Fruit fly (Drosophila melanogaster) ovary, adult (tissue): ENCODE results near the gene SLIRP1.
A peak's percentile ranks its signal among the peaks of the same experiment; 100 is the strongest.

Experiments used
- CG17801 ChIP-seq: fragments of 200-800 bp; optimal IDR thresholded peaks from 2 replicates; lab custom pipeline; 2019; ENCODE audit warnings: missing biosample characterization, mild to moderate bottlenecking, missing genetic modification characterization, moderate library complexity; ENCODE audit not compliant: partially characterized antibody

Gene SLIRP1

dm6 chrX:21319202-21319772 lies at the start of gene SLIRP1, which contains the start of gene anox:
Gene SLIRP1, minus strand, starts transcription at chrX:21319296.
Gene anox, minus strand, starts transcription at chrX:21319296.
- peak; percentile 82 for TF ChIP-seq CG17801 (GFP tag; lab: Kevin White, UChicago)

dm6 chrX:21368410-21368918 lies 49.4 kb upstream of the SLIRP1 start:
- no peak for TF ChIP-seq CG17801 (GFP tag; lab: Kevin White, UChicago)

- peak; percentile 99 for TF ChIP-seq CG17801 (GFP tag; lab: Kevin White, UChicago)
These were observed 48.4 kb upstream of the SLIRP1 start for dm6 chrX:21367363-21368072.

dm6 chrX:21366311-21366990 lies 47.4 kb upstream of the SLIRP1 start:
- TF ChIP-seq CG17801 (GFP tag; lab: Kevin White, UChicago): peak; percentile 94

- TF ChIP-seq CG17801 (GFP tag; lab: Kevin White, UChicago): no peak
These were observed 46.3 kb upstream of the SLIRP1 start for dm6 chrX:21365421-21365820.

dm6 chrX:21362878-21363277 lies 43.8 kb upstream of the SLIRP1 start, which contains the start of the genes bbx and waw:
Gene bbx, plus strand, starts transcription at chrX:21363028.
Gene waw, plus strand, starts transcription at chrX:21363028.
- no peak for TF ChIP-seq CG17801 (GFP tag; lab: Kevin White, UChicago)

- TF ChIP-seq CG17801 (GFP tag; lab: Kevin White, UChicago): no peak
These were observed 38.9 kb upstream of the SLIRP1 start, which contains the start of gene Septin1 for dm6 chrX:21357810-21358671. Gene Septin1, plus strand, starts transcription at chrX:21358286.

dm6 chrX:21353541-21353940 lies 34.4 kb upstream of the SLIRP1 start:
- no peak for TF ChIP-seq CG17801 (GFP tag; lab: Kevin White, UChicago)

- TF ChIP-seq CG17801 (GFP tag; lab: Kevin White, UChicago): no peak
These were observed 32.2 kb upstream of the SLIRP1 start for dm6 chrX:21351210-21351824.

dm6 chrX:21349800-21350309 lies 30.8 kb upstream of the SLIRP1 start, which contains the start of the genes peng and sol:
Gene peng, minus strand, starts transcription at chrX:21349843.
Gene sol, plus strand, starts transcription at chrX:21350280.
- TF ChIP-seq CG17801 (GFP tag; lab: Kevin White, UChicago): peak; percentile 56

- TF ChIP-seq CG17801 (GFP tag; lab: Kevin White, UChicago): peak; percentile 56
These were observed 26.0 kb upstream of the SLIRP1 start, which contains the start of gene dod for dm6 chrX:21345036-21345500. Gene dod, plus strand, starts transcription at chrX:21345358.

dm6 chrX:21339476-21339931 lies 20.4 kb upstream of the SLIRP1 start, which contains the start of the genes tty and fliI:
Gene tty, minus strand, starts transcription at chrX:21339676.
Gene fliI, plus strand, starts transcription at chrX:21339741.
- peak; percentile 95 for TF ChIP-seq CG17801 (GFP tag; lab: Kevin White, UChicago)

dm6 chrX:21338153-21338552 lies 19.1 kb upstream of the SLIRP1 start:
- TF ChIP-seq CG17801 (GFP tag; lab: Kevin White, UChicago): no peak
